Fruit fly (Drosophila melanogaster) whole organism: ENCODE results near the gene CG11313.

Source experiments
- CG8478 ChIP-seq: fragments of >200 bp; optimal IDR thresholded peaks from 2 replicates; lab custom pipeline; 2018; ENCODE audit warnings: inconsistent platforms
- Dll ChIP-seq: fragments of >200 bp; optimal IDR thresholded peaks from 2 replicates; lab custom pipeline; 2017
- EcR ChIP-seq, 2 experiments: fragments of >200 bp; optimal IDR thresholded peaks; 2 replicates each; lab custom pipeline; 2017; ENCODE audit warnings: missing biosample characterization in 2 of 2, missing genetic modification characterization in 2 of 2, missing genetic modification reagents in 2 of 2
- pan ChIP-seq: fragments of >200 bp; optimal IDR thresholded peaks from 2 replicates; lab custom pipeline; 2017
- psq ChIP-seq: fragments of >200 bp; optimal IDR thresholded peaks from 2 replicates; lab custom pipeline; 2017
- usp ChIP-seq: fragments of >200 bp; optimal IDR thresholded peaks from 2 replicates; lab custom pipeline; 2017; ENCODE audit warnings: missing biosample characterization, missing genetic modification characterization, mixed read lengths

Gene CG11313

DNA sequence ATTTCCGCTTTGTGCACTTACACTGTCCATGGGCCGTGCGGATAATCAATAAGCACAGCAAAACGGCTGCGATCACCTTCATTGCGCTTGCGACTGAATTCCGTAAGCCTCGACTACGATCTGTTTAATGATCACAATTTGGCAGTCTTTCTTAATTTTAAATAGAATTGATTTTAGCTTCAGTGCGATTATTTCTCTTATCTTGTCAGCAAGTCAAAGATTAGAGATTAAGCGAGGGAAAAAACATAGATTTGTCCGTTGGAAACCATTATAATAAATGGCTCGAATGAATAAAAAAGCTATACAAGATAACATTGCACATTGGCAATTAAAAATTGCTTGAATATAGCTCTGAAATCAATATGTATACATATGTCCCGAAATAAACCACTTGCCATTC, at the start of gene CG11313:
CG11313 (minus strand) TSS at position 101 of the 400 bp plus-strand sequence.
- TF ChIP-seq usp (GFP tag; lab: Kevin White, UChicago) (no peak), pan (no peak), psq (lab: Kevin White, UChicago) (no peak), CG8478 (no peak), EcR (GFP tag; optimal IDR thresholded peaks at IDR 0.05; lab: Kevin White, UChicago) (no peak), Dll (lab: Kevin White, UChicago) (no peak)

DNA sequence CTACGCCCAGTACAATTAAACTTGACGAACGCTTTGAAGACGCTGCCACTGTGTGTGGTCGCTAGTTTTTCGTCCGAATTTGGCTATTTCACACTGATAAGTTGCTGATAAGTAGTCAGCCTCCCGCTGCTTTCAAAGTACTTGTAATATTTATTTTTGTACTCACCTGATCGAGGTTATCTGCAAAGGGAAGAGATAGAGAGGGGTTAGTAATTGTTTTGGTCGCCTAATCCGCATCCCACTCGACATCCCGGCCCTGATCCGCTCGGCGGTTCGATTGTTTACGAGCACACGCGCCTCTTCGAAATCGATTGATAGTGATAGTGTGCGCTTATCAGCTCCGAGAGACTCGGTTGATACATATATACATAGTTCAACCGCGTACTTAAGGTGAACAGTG, 49.5 kb upstream of the CG11313 start:
- TF ChIP-seq CG8478 (no peak), Dll (lab: Kevin White, UChicago) (no peak), usp (GFP tag; lab: Kevin White, UChicago) (no peak), pan (no peak), EcR (GFP tag; optimal IDR thresholded peaks at IDR 0.05; lab: Kevin White, UChicago) (no peak), psq (lab: Kevin White, UChicago) (no peak)

DNA sequence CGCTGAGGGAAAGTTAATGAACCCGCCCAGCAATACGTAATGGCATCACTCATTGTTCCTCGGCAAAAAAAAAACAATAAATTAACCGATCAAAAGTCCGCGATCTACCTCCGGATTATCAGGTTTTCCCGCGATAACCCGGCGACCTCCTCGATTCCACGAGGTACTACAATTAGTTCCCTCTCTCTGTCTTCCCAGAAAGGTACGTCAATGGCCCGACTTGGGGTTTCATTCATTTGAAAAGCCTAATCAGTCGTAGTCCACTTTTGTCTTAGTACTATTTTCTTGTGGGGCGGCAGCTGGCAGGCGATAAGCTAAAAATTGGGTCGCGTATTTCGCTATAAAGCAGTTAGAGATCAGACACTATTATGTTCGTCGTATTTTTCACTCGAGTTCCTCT, 48.3 kb upstream of the CG11313 start:
- no peak for TF ChIP-seq pan
- no peak for TF ChIP-seq CG8478
- no peak for TF ChIP-seq usp (GFP tag; lab: Kevin White, UChicago)
- no peak for TF ChIP-seq Dll (lab: Kevin White, UChicago)
- no peak for TF ChIP-seq EcR (GFP tag; optimal IDR thresholded peaks at IDR 0.05; lab: Kevin White, UChicago)

DNA sequence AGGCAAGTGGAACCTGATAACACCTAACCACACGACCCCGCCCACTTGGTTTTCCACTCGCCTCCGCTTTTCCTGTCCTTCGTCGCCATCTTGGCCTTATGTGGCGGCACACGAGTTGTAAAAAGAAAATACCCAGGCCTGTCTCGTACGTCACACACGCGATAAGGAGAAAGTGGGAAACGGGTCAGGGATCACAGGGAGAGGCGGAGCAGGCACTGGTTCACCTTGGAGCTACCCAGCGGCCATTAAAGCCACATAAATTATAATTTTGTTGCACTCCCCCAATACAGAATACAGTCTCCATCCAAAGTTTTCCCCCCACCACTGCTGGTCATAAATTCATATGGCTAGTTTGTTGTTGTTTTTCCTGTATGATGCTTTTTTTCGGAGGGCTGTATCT, 45.0 kb upstream of the CG11313 start:
- no peak for TF ChIP-seq EcR (GFP tag; optimal IDR thresholded peaks at IDR 0.05; lab: Kevin White, UChicago)
- TF ChIP-seq Dll (lab: Kevin White, UChicago), result no peak
- TF ChIP-seq CG8478, result no peak
- TF ChIP-seq usp (GFP tag; lab: Kevin White, UChicago), result no peak

DNA sequence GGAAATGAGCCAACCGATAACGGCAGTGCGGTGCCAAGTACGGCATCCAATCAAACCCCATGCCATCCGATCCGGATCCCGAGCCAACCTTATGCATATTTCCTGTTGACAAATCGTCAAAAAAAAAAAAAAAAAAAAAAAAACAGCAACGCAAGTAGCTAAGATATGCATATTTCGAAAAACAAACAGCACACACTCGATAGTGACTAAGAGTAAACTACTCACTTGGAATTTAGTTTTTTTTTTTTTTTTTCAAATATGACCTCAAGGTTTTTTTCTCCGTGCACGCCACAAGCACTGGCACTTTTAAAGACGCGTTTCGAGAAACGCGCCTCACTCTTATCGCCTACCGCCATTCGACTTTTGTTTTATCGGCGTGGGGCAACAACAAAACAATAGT, 44.3 kb upstream of the CG11313 start:
- TF ChIP-seq EcR (GFP tag; optimal IDR thresholded peaks at IDR 0.05; lab: Kevin White, UChicago), result no peak
- no peak for TF ChIP-seq psq (lab: Kevin White, UChicago)
- no peak for TF ChIP-seq pan
- no peak for TF ChIP-seq CG8478
- TF ChIP-seq Dll (lab: Kevin White, UChicago), result no peak
- no peak for TF ChIP-seq usp (GFP tag; lab: Kevin White, UChicago)

DNA sequence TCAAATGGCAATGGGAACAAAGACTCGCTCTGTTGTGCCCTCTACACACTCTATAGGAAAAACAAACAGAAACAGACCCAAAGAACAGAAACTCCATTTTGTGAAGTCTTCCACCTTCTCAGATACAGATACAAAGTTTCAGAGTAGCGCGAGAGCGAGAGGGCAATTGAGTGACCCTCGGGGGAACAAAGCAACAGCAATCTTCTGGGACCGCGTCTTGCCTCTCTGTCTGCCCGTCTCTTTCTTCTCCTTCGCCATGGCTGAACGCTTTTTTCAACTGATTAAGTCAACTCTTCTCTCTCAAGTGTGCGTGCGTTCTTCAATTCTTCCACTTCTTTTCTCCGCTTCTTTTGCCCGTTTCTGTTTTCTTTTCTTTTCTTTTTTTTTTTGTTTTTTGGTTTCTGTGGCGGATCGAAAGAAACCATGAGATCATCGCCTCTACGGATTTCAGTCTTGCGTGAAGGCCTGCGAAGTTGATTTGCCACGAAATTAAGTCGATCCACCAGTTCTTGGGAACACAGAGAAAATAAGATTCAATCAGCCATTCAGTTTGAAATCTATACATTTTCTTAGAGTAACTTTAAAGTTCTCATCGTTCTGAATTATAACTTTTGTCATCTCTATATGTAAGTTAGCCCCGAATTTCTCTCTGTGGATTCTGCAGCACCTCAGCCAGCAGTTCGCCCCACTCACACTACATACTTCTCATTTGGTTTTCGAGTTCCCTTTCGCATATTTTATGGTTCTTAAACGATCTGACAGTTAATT, 42.0 kb upstream of the CG11313 start:
- TF ChIP-seq psq (lab: Kevin White, UChicago) (no peak), CG8478 (no peak), usp (GFP tag; lab: Kevin White, UChicago) (no peak), Dll (lab: Kevin White, UChicago) (no peak), EcR (GFP tag; optimal IDR thresholded peaks at IDR 0.05; lab: Kevin White, UChicago) (no peak), pan (no peak)

DNA sequence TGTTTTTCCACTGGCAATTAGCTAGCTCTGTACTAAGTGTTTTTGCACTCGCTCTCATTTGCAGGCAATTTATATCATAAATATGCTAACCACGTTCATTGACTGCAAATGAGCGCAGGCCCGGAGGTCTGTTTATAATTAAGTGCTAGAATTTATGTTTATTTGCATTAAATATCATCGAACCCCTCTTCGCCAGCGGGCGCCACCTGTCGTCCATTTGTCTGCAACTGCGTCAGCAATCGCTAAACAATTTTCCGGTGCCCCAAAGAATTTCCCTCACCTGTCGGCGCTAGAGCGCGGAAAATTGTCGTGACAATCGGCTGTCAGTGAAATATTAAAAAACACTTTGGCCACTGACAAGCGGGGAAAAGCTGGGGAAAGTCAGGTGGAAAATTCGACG, 39.7 kb upstream of the CG11313 start:
- no peak for TF ChIP-seq pan
- no peak for TF ChIP-seq CG8478
- no peak for TF ChIP-seq usp (GFP tag; lab: Kevin White, UChicago)
- TF ChIP-seq EcR (GFP tag; optimal IDR thresholded peaks at IDR 0.05; lab: Kevin White, UChicago), result no peak

DNA sequence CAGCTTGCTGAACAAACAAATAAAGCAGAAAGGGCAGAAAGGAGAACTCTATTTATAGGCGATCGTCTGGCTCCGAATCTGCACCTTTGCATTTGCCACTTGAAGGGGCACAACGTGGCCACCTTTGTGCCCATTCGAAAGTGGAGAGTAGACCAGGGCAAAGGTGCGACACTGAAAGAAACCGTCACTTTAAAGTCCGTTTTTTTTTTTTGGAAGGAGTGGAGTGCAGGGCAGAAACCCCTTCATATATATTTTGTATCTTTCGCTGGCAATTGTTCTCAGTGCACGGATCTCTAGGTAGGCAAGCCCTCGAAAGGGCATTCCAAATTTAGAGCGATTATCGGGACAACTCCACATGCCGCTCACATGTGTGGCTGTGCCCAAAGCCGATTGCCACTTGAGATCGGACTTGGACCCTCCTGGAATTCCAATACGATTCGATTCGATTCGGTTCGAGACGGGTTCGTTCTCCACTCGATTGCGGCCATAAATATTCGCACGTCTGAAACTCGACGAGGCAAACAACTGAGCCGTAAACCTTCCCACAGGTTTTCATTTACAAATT, 39.2 kb upstream of the CG11313 start:
- TF ChIP-seq usp (GFP tag; lab: Kevin White, UChicago) (no peak), CG8478 (no peak)

DNA sequence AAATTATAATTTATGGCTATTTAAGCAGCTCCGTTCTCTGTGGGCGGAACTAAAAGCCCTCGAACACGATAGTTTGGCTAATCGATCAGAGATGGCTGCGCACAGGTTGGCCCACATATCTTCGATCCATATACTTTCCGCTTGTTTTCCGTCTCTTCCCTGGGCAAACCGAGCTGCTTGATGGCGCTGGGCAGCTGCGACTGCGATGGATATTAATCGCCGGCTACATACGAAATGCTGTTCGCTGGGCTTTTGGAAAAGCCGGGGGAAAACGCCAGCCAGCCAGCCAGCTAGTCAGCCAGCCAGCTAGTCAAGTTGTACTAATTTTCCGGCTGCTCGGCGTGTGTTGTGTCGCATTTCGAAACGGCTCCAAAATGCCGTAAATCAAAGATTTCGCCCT, 36.6 kb upstream of the CG11313 start:
- TF ChIP-seq usp (GFP tag; lab: Kevin White, UChicago) (no peak), CG8478 (no peak), pan (no peak), Dll (lab: Kevin White, UChicago) (no peak), psq (lab: Kevin White, UChicago) (no peak), EcR (GFP tag; optimal IDR thresholded peaks at IDR 0.05; lab: Kevin White, UChicago) (no peak)

DNA sequence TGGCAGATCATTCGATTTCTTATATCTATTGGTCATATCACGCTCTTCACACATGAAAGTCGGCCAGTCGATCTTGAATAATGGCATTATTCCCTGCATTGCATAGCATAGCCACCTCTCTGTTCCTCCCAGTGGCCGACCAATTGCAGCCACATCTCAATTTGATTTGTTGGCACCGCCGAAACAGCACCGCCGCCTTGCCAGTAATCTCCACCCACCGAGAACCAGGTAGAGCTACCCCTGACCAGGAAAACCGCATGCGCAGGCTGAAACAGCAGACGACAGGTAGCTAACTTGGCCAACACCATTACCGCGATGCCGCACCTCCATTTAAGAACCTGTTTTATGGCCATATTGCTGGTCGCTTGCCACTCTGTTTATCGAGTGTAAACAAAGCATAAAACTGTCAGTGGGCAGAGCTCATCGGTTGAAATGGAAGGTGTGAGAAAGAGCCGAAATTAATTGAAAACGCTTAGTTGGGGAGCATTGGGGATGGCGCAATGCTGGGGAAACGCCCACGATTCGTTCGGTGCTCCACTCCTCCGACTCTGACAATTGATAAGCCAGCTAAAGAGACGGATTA, 36.0 kb upstream of the CG11313 start:
- TF ChIP-seq psq (lab: Kevin White, UChicago) (no peak), usp (GFP tag; lab: Kevin White, UChicago) (no peak), CG8478 (no peak), Dll (lab: Kevin White, UChicago) (no peak), EcR (GFP tag; optimal IDR thresholded peaks at IDR 0.05; lab: Kevin White, UChicago) (no peak), pan (no peak)

DNA sequence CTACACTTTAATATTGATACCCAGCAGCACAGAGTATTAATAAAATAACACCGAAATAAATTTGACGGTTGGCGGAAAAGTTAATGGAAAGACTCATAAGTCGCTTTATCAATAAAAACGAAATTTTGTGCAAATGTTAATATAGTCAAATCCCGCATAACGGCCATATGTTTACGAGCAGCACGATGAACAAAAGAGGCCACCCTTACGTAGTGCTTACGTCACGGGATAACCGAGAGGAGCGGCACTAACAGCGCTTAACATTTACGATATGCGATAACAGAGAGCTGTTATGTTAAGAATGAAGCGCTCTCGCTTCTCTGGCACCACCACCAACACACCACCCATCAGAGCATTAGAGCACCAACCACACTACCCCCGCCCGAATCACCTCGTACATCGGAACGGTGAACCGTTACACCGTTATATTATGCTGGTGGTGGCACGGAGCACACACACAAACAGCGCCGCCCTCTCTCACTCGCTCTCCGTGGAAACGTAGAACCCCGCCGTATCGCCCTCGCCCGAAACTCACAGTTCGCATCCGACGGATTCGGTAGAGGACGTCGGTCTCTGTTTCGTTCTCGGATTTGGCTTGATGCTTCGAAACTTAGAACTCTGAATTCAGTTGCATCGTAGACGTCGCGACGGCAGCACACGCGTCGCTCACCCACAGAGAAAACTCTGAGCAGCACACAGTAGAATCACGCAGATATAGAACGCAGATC, 34.5 kb upstream of the CG11313 start, which contains the start of gene zfh1:
zfh1 (plus strand) TSS at position 621 of the 728 bp plus-strand sequence.
- TF ChIP-seq Dll (lab: Kevin White, UChicago) (peak; percentile 70), usp (GFP tag; lab: Kevin White, UChicago) (no peak)

DNA sequence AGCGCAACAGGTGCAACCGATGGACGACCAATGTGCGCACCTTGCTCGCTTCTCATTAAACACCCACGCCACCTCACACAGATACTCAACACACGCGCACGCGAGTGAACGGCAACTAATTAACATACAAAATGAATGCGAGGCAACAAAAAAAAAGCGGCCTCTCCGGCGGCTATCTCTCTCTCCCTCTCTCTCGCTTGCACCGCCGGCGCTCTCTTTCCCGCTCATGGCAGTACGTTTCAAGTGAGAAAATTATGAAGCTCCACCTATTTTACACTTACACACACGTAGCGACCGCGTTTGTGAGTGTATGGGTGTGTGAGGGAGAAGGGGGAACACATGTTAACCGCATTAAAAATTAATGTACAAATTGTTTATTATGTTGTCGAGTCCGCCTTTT, 33.2 kb upstream of the CG11313 start:
- TF ChIP-seq pan (no peak), psq (lab: Kevin White, UChicago) (no peak), CG8478 (peak; percentile 61), Dll (lab: Kevin White, UChicago) (no peak)
